Worm (Caenorhabditis elegans): Measurements from ENCODE around the gene C27D8.3.

C27D8.3 gene

ce11 chrIV:12710996-12711395, 548 bp downstream of the C27D8.3 start, which contains the start of gene C27D8.2:
TSS of gene C27D8.2 (plus strand) at chrIV:12711217.
- TF ChIP-seq elt-1 (tag; optimal IDR thresholded peaks at IDR 0.05; ENCODE audit: borderline replicate concordance, insufficient read depth) (peak; percentile 58), drap-1 (GFP tag; optimal IDR thresholded peaks at IDR 0.05) (no peak), ceh-39 (tag; optimal IDR thresholded peaks at IDR 0.05) (no peak), zip-8 (tag; optimal IDR thresholded peaks at IDR 0.05) (no peak), elt-3 (tag; optimal IDR thresholded peaks at IDR 0.05) (peak; percentile 34), unc-62 (GFP tag; optimal IDR thresholded peaks at IDR 0.05) (peak; percentile 14)

- no peak for TF ChIP-seq lsy-2 (tag; optimal IDR thresholded peaks at IDR 0.05)
- no peak for TF ChIP-seq unc-62 (GFP tag; optimal IDR thresholded peaks at IDR 0.05)
- TF ChIP-seq nhr-28 (tag; optimal IDR thresholded peaks at IDR 0.05): no peak
- no peak for TF ChIP-seq tbx-8 (GFP tag; optimal IDR thresholded peaks at IDR 0.05)
- no peak for TF ChIP-seq ceh-83 (GFP tag; optimal IDR thresholded peaks at IDR 0.05)
- TF ChIP-seq blmp-1 (tag; optimal IDR thresholded peaks at IDR 0.05): no peak
- no peak for TF ChIP-seq nhr-12 (tag; optimal IDR thresholded peaks at IDR 0.05)
- TF ChIP-seq ceh-39 (tag; optimal IDR thresholded peaks at IDR 0.05): no peak
- no peak for TF ChIP-seq nhr-2 (tag; optimal IDR thresholded peaks at IDR 0.05)
Measured at ce11 chrIV:12703811-12704210, 7.7 kb downstream of the C27D8.3 start, which contains the start of gene C27D8.4. TSS of gene C27D8.4 (plus strand) at chrIV:12704111.

DNA sequence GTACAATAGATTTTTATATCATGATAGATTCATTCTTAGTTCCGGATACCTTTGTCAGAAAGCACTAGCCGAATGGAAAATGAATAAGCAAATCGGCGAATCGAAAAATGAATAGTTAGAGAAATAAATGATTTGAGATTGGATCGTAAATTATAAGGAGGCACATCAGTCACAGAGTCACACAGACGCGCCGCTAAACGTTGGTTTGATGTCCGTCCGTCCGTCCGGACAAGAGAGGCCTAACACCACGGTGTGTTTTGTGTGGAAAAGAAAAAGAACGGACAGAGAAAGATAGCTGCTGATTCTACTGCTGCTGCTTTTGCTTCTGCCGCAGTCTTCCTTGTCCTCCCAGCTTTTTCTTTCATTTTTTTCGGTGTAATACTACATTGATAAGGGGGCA, 10.6 kb downstream of the C27D8.3 start:
- TF ChIP-seq unc-62 (GFP tag; optimal IDR thresholded peaks at IDR 0.05) (peak; percentile 62), lsy-2 (tag; optimal IDR thresholded peaks at IDR 0.05) (no peak)

ce11 chrIV:12700204-12700603, 11.3 kb downstream of the C27D8.3 start:
- no peak for TF ChIP-seq drap-1 (GFP tag; optimal IDR thresholded peaks at IDR 0.05)
- no peak for TF ChIP-seq unc-62 (GFP tag; optimal IDR thresholded peaks at IDR 0.05)

DNA sequence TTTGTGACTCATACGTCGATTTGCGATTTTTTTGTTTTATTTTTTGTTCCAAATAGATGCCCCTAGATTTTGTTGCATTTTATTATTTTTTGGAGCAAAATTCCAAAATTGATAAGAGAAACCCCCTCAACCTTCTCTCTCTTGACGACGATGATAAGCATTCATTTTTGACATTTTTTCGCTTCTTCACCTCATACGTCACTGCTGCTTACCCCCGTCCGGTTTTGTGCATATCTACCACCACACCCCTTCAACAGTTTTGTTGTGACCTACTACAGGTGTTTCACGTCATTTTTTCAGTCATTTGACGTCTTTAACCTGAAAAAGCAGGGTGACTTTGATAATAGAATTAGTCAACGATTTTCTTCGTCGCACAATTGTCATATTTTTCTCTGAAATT, 12.7 kb downstream of the C27D8.3 start:
- TF ChIP-seq unc-62 (GFP tag; optimal IDR thresholded peaks at IDR 0.05) (no peak), hlh-1 (tag; optimal IDR thresholded peaks at IDR 0.05) (no peak), mls-2 (tag; optimal IDR thresholded peaks at IDR 0.05) (no peak), flh-1 (GFP tag; optimal IDR thresholded peaks at IDR 0.05) (no peak), elt-1 (tag; optimal IDR thresholded peaks at IDR 0.05; ENCODE audit: borderline replicate concordance, insufficient read depth) (no peak), nhr-2 (tag; optimal IDR thresholded peaks at IDR 0.05) (no peak), tbx-8 (GFP tag; optimal IDR thresholded peaks at IDR 0.05) (no peak), unc-39 (tag; optimal IDR thresholded peaks at IDR 0.05) (no peak), lin-32 (GFP tag; optimal IDR thresholded peaks at IDR 0.05) (no peak), ceh-39 (tag; optimal IDR thresholded peaks at IDR 0.05) (no peak), pha-4 (tag; optimal IDR thresholded peaks at IDR 0.05) (no peak), blmp-1 (tag; optimal IDR thresholded peaks at IDR 0.05) (no peak), nhr-237 (tag; optimal IDR thresholded peaks at IDR 0.05) (no peak), mab-5 (tag; optimal IDR thresholded peaks at IDR 0.05) (no peak)

- TF ChIP-seq nhr-76 (tag; optimal IDR thresholded peaks at IDR 0.05): no peak
- TF ChIP-seq elt-1 (tag; optimal IDR thresholded peaks at IDR 0.05; ENCODE audit: borderline replicate concordance, insufficient read depth): peak; percentile 29
- no peak for TF ChIP-seq sptf-1 (tag; optimal IDR thresholded peaks at IDR 0.05)
- TF ChIP-seq ces-1 (GFP tag; optimal IDR thresholded peaks at IDR 0.05): no peak
- TF ChIP-seq cnd-1 (tag; optimal IDR thresholded peaks at IDR 0.05): no peak
- TF ChIP-seq M03D4.4 (tag; optimal IDR thresholded peaks at IDR 0.05): no peak
Measured at ce11 chrIV:12689709-12690142, 21.8 kb downstream of the C27D8.3 start.

DNA sequence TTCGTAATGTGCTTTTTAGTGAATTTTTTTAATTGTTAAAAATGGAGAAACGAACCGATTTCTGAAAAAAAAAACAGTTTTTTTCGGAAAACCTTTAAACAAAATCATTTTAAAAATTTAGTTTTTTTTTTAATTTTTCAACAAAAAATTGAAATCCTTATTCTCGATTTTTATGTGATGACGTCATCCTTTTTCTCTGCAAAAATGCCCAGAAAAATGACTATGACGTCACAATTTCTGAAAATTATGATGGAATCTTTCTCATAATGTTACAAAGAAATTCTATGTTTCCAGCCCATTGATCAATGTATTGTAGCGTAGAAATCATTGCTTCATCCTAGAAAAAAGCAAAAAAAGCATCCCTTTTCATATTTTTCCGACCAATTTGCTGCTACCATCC, 22.3 kb downstream of the C27D8.3 start:
- peak; percentile 100 for TF ChIP-seq zip-8 (tag; optimal IDR thresholded peaks at IDR 0.05)
- TF ChIP-seq mls-2 (tag; optimal IDR thresholded peaks at IDR 0.05): no peak

ce11 chrIV:12688370-12688769, 23.2 kb downstream of the C27D8.3 start, which contains the start of gene T23B5.3:
TSS of gene T23B5.3 (plus strand) at chrIV:12688670.
- TF ChIP-seq ceh-39 (tag; optimal IDR thresholded peaks at IDR 0.05) (no peak), lsy-2 (tag; optimal IDR thresholded peaks at IDR 0.05) (no peak), lin-32 (GFP tag; optimal IDR thresholded peaks at IDR 0.05) (no peak), ces-1 (GFP tag; optimal IDR thresholded peaks at IDR 0.05) (no peak), ceh-83 (GFP tag; optimal IDR thresholded peaks at IDR 0.05) (no peak), mab-5 (tag; optimal IDR thresholded peaks at IDR 0.05) (no peak)

Data from whole organism, mixed stage, embryonic.